Worm (Caenorhabditis elegans) whole organism, L1 larva: ENCODE results near the gene cyb-2.1.

Experiments
- C04F5.9 ChIP-seq: sonication (generic microtip); optimal IDR thresholded peaks from 2 replicates; lab custom pipeline; 2016; ENCODE audit warnings: missing genetic modification characterization, missing compliant biosample characterization
- F16B12.6 ChIP-seq: fragments of 150-350 bp; optimal IDR thresholded peaks from 2 replicates; lab custom pipeline; 2014; ENCODE audit warnings: missing biosample characterization, missing genetic modification characterization
- alr-1 ChIP-seq: fragments of 200-800 bp; sonication (Bioruptor generic); optimal IDR thresholded peaks from 2 replicates; lab custom pipeline; 2018; ENCODE audit warnings: borderline replicate concordance, mild to moderate bottlenecking, missing genetic modification characterization, missing compliant biosample characterization
- ama-1 ChIP-seq: fragments of 150-350 bp; optimal IDR thresholded peaks from 2 replicates; lab custom pipeline; 2014
- ceh-8 ChIP-seq: fragments of 200-800 bp; sonication (Bioruptor generic); optimal IDR thresholded peaks from 2 replicates; lab custom pipeline; 2018; ENCODE audit warnings: mild to moderate bottlenecking, missing genetic modification characterization, moderate library complexity, missing compliant biosample characterization
- ceh-88 ChIP-seq: fragments of 200-800 bp; sonication (Bioruptor generic); IDR thresholded peaks from 2 replicates; pipeline ENCODE4 v1.3.6; 2022; ENCODE audit warnings: missing genetic modification characterization, missing compliant biosample characterization
- dsc-1 ChIP-seq: sonication (generic microtip); optimal IDR thresholded peaks from 2 replicates; lab custom pipeline; 2016; ENCODE audit warnings: mild to moderate bottlenecking, missing genetic modification characterization, missing compliant biosample characterization
- efl-1 ChIP-seq, 4 experiments: fragments of 150-350 bp; optimal IDR thresholded peaks in 3 of 4; peaks in 1 of 4; 1 replicate in 1 of 4; 2 replicates in 3 of 4; lab custom pipeline; 2014; ENCODE audit warnings: missing biosample characterization in 2 of 4, missing genetic modification characterization in 2 of 4, missing genetic modification reagents in 2 of 4
- efl-3 ChIP-seq: fragments of 200-800 bp; sonication (Bioruptor generic); optimal IDR thresholded peaks from 2 replicates; lab custom pipeline; 2018; ENCODE audit warnings: mild to moderate bottlenecking, missing genetic modification characterization, missing compliant biosample characterization
- egl-13 ChIP-seq: sonication (generic microtip); optimal IDR thresholded peaks from 2 replicates; lab custom pipeline; 2016; ENCODE audit warnings: missing genotype, missing genetic modification reagents, missing genetic modification characterization, missing compliant biosample characterization
- egl-27 ChIP-seq, 2 experiments: fragments of 150-350 bp in 1 of 2; sonication (generic microtip); optimal IDR thresholded peaks; 3 replicates each; lab custom pipeline; 2017 to 2018; ENCODE audit warnings: missing biosample characterization in 2 of 2, missing genetic modification characterization in 2 of 2, missing genetic modification reagents in 2 of 2
- elt-2 ChIP-seq: sonication (generic microtip); optimal IDR thresholded peaks from 2 replicates; lab custom pipeline; 2016; ENCODE audit warnings: missing genetic modification characterization, mild to moderate bottlenecking, inconsistent platforms, missing compliant biosample characterization, missing genetic modification reagents
- elt-3 ChIP-seq, 6 experiments: fragments of 150-350 bp in 1 of 6; sonication (generic microtip); optimal IDR thresholded peaks; 2 replicates each; lab custom pipeline; 2017 to 2018; ENCODE audit warnings: missing biosample characterization in 6 of 6, missing genetic modification characterization in 6 of 6, inconsistent platforms in 1 of 6
- ets-5 ChIP-seq: fragments of 200-800 bp; sonication (Bioruptor generic); IDR thresholded peaks from 2 replicates; pipeline ENCODE4 v1.3.6; 2022; ENCODE audit warnings: missing genetic modification characterization, missing compliant biosample characterization
- fkh-10 ChIP-seq: sonication (generic microtip); optimal IDR thresholded peaks from 2 replicates; lab custom pipeline; 2017; ENCODE audit warnings: missing biosample characterization, missing genetic modification reagents, missing genetic modification characterization
- fkh-4 ChIP-seq: sonication (generic microtip); optimal IDR thresholded peaks from 2 replicates; lab custom pipeline; 2016; ENCODE audit warnings: missing compliant biosample characterization, missing genetic modification characterization, borderline replicate concordance
- fkh-8 ChIP-seq: sonication (generic microtip); optimal IDR thresholded peaks from 2 replicates; lab custom pipeline; 2016; ENCODE audit warnings: mild to moderate bottlenecking, missing genetic modification characterization, missing compliant biosample characterization
- isw-1 ChIP-seq: fragments of 200-800 bp; sonication (Bioruptor generic); IDR thresholded peaks from 2 replicates; pipeline ENCODE4 v1.3.6; 2022; ENCODE audit warnings: missing genetic modification characterization, missing compliant biosample characterization
- lin-13 ChIP-seq: fragments of 150-350 bp; optimal IDR thresholded peaks from 2 replicates; lab custom pipeline; 2014; ENCODE audit warnings: missing biosample characterization, missing genetic modification reagents, missing genetic modification characterization
- lin-14 ChIP-seq: fragments of 200-800 bp; sonication (Bioruptor generic); optimal IDR thresholded peaks from 2 replicates; lab custom pipeline; 2018; ENCODE audit warnings: mild to moderate bottlenecking, missing genetic modification characterization, moderate library complexity, missing compliant biosample characterization
- lin-15B ChIP-seq: fragments of 150-350 bp; sonication (generic microtip); optimal IDR thresholded peaks from 3 replicates; lab custom pipeline; 2014; ENCODE audit warnings: missing biosample characterization, missing genetic modification characterization
- lin-35 ChIP-seq, 2 experiments: fragments of 150-350 bp; optimal IDR thresholded peaks; 2 replicates each; lab custom pipeline; 2014; ENCODE audit warnings: missing biosample characterization in 2 of 2, missing genetic modification characterization in 2 of 2, missing genetic modification reagents in 2 of 2
- lin-39 ChIP-seq: fragments of 150-350 bp; optimal IDR thresholded peaks from 2 replicates; lab custom pipeline; 2014; ENCODE audit warnings: missing biosample characterization, missing genetic modification reagents, missing genetic modification characterization
- lsy-2 ChIP-seq, 2 experiments: fragments of 150-350 bp; optimal IDR thresholded peaks; 2 replicates each; lab custom pipeline; 2014; ENCODE audit warnings: missing biosample characterization in 2 of 2, missing genetic modification characterization in 2 of 2
- mdl-1 ChIP-seq, 2 experiments: fragments of 150-350 bp; optimal IDR thresholded peaks; 2 replicates each; lab custom pipeline; 2014 to 2017; ENCODE audit warnings: missing biosample characterization in 2 of 2, missing genetic modification characterization in 2 of 2, inconsistent platforms in 1 of 2
- nhr-20 ChIP-seq: sonication (generic microtip); optimal IDR thresholded peaks from 2 replicates; lab custom pipeline; 2016; ENCODE audit warnings: mild to moderate bottlenecking, missing genetic modification characterization, missing compliant biosample characterization
- nhr-237 ChIP-seq: fragments of 150-350 bp; optimal IDR thresholded peaks from 2 replicates; lab custom pipeline; 2014; ENCODE audit warnings: missing biosample characterization, missing genetic modification characterization
- nhr-47 ChIP-seq: sonication (generic microtip); optimal IDR thresholded peaks from 2 replicates; lab custom pipeline; 2016; ENCODE audit warnings: mild to moderate bottlenecking, missing genetic modification characterization, moderate library complexity, missing compliant biosample characterization
- nhr-71 ChIP-seq: sonication (generic microtip); optimal IDR thresholded peaks from 2 replicates; lab custom pipeline; 2016; ENCODE audit warnings: mild to moderate bottlenecking, missing genetic modification characterization, moderate library complexity, missing compliant biosample characterization
- nhr-76 ChIP-seq: sonication (generic microtip); optimal IDR thresholded peaks from 2 replicates; lab custom pipeline; 2017; ENCODE audit warnings: missing biosample characterization, missing genetic modification characterization
- nhr-77 ChIP-seq: fragments of 150-350 bp; optimal IDR thresholded peaks from 2 replicates; lab custom pipeline; 2014; ENCODE audit warnings: missing biosample characterization, missing genetic modification characterization
- pax-3 ChIP-seq: fragments of 200-800 bp; sonication (Bioruptor generic); optimal IDR thresholded peaks from 2 replicates; lab custom pipeline; 2018; ENCODE audit warnings: mild to moderate bottlenecking, missing genetic modification characterization, moderate library complexity, missing compliant biosample characterization
- rnt-1 ChIP-seq: sonication (generic microtip); optimal IDR thresholded peaks from 2 replicates; lab custom pipeline; 2016; ENCODE audit warnings: mild to moderate bottlenecking, missing genetic modification characterization, moderate library complexity, missing compliant biosample characterization
- snpc-4 ChIP-seq: fragments of 150-350 bp; optimal IDR thresholded peaks from 2 replicates; lab custom pipeline; 2014; ENCODE audit warnings: missing biosample characterization, missing genetic modification characterization
- snu-23 ChIP-seq: sonication (generic microtip); optimal IDR thresholded peaks from 2 replicates; lab custom pipeline; 2016; ENCODE audit warnings: missing genetic modification characterization, missing compliant biosample characterization
- sox-4 ChIP-seq: sonication (generic microtip); optimal IDR thresholded peaks from 2 replicates; lab custom pipeline; 2016; ENCODE audit warnings: missing genetic modification characterization, missing compliant biosample characterization
- sptf-1 ChIP-seq: fragments of 150-350 bp; optimal IDR thresholded peaks from 2 replicates; lab custom pipeline; 2014; ENCODE audit warnings: missing biosample characterization, missing genetic modification characterization
- sup-37 ChIP-seq: fragments of 200-800 bp; sonication (Bioruptor generic); optimal IDR thresholded peaks from 2 replicates; lab custom pipeline; 2018; ENCODE audit warnings: mild to moderate bottlenecking, missing genetic modification characterization, missing compliant biosample characterization
- swsn-7 ChIP-seq: sonication (generic microtip); optimal IDR thresholded peaks from 2 replicates; lab custom pipeline; 2016; ENCODE audit warnings: missing genetic modification characterization, missing compliant biosample characterization
- tbx-2 ChIP-seq: sonication (generic microtip); optimal IDR thresholded peaks from 2 replicates; lab custom pipeline; 2016; ENCODE audit warnings: missing genetic modification characterization, missing compliant biosample characterization
- tlp-1 ChIP-seq: fragments of 150-350 bp; optimal IDR thresholded peaks from 2 replicates; lab custom pipeline; 2014; ENCODE audit warnings: missing biosample characterization, missing genetic modification characterization
- unc-130 ChIP-seq: fragments of 150-350 bp; optimal IDR thresholded peaks from 2 replicates; lab custom pipeline; 2017; ENCODE audit warnings: missing biosample characterization, missing genetic modification characterization, inconsistent platforms
- unc-30 ChIP-seq: sonication (generic microtip); optimal IDR thresholded peaks from 2 replicates; lab custom pipeline; 2017; ENCODE audit warnings: missing biosample characterization, missing genetic modification characterization
- unc-62 ChIP-seq: fragments of 150-350 bp; optimal IDR thresholded peaks from 2 replicates; lab custom pipeline; 2014; ENCODE audit warnings: missing biosample characterization, missing genetic modification reagents, missing genetic modification characterization
- unc-86 ChIP-seq: sonication (generic microtip); optimal IDR thresholded peaks from 2 replicates; lab custom pipeline; 2016; ENCODE audit warnings: missing genetic modification characterization, missing compliant biosample characterization
- unc-98 ChIP-seq: fragments of 200-800 bp; sonication (Bioruptor generic); IDR thresholded peaks from 2 replicates; pipeline ENCODE4 v1.3.6; 2022; ENCODE audit warnings: missing genetic modification characterization, missing compliant biosample characterization
- vab-15 ChIP-seq: sonication (generic microtip); optimal IDR thresholded peaks from 2 replicates; lab custom pipeline; 2017; ENCODE audit warnings: missing genotype, mild to moderate bottlenecking, missing genetic modification characterization, missing compliant biosample characterization
- zip-4 ChIP-seq: fragments of 200-800 bp; sonication (Bioruptor generic); optimal IDR thresholded peaks from 2 replicates; lab custom pipeline; 2018; ENCODE audit warnings: mild to moderate bottlenecking, missing genetic modification characterization, moderate library complexity, missing compliant biosample characterization

Gene cyb-2.1

ce11 chrIV:11026648-11027047 lies 40.9 kb downstream of the cyb-2.1 start (continued):
- TF ChIP-seq unc-86 (tag; lab: Kevin White, UChicago) (no peak), lin-35 (GFP tag; optimal IDR thresholded peaks at IDR 0.05; lab: Kevin White, UChicago) (peak; percentile 35 to 61), zip-4 (GFP tag; lab: Kevin White, UChicago) (no peak), egl-13 (tag; lab: Kevin White, UChicago) (peak; percentile 10), unc-62 (GFP tag; lab: Kevin White, UChicago) (no peak), unc-98 (no peak), nhr-71 (tag; lab: Kevin White, UChicago) (peak; percentile 65), efl-1 (optimal IDR thresholded peaks at IDR 0.05; lab: Kevin White, UChicago) (peak in 1 of 2 experiments; percentile 26), efl-1 (GFP tag; optimal IDR thresholded peaks at IDR 0.05 in 1 of 2; lab: Kevin White, UChicago) (peak in 1 of 2 experiments; percentile 45), nhr-77 (tag; lab: Kevin White, UChicago) (no peak), sup-37 (GFP tag; lab: Kevin White, UChicago) (no peak), swsn-7 (tag; lab: Kevin White, UChicago) (peak; percentile 66), elt-3 (tag; optimal IDR thresholded peaks at IDR 0.05; lab: Kevin White, UChicago) (no peak), ets-5 (no peak), ceh-8 (GFP tag; lab: Kevin White, UChicago) (no peak), lin-14 (peak; percentile 51), fkh-10 (no peak), nhr-76 (tag; lab: Kevin White, UChicago) (no peak), alr-1 (no peak), sptf-1 (tag; lab: Kevin White, UChicago) (no peak), dsc-1 (tag; lab: Kevin White, UChicago) (peak; percentile 38), unc-130 (no peak), tbx-2 (tag; lab: Kevin White, UChicago) (no peak), nhr-237 (tag; lab: Kevin White, UChicago) (no peak), rnt-1 (tag; lab: Kevin White, UChicago) (peak; percentile 32), lsy-2 (tag; optimal IDR thresholded peaks at IDR 0.05; lab: Kevin White, UChicago) (peak; percentile 59 to 69), tlp-1 (tag; lab: Kevin White, UChicago) (no peak), fkh-8 (tag; lab: Kevin White, UChicago) (peak; percentile 49), snpc-4 (tag; lab: Kevin White, UChicago) (no peak), ama-1 (lab: Kevin White, UChicago) (no peak), lin-13 (peak; percentile 60), lin-39 (tag; lab: Kevin White, UChicago) (no peak), isw-1 (GFP tag; lab: Robert Waterston, UW) (0 out of 2 replicates have a peak, but pooled peaks have one; percentile 9), fkh-4 (tag; lab: Kevin White, UChicago) (peak; percentile 14), nhr-47 (tag; lab: Kevin White, UChicago) (peak; percentile 50), elt-2 (no peak), efl-3 (GFP tag; lab: Kevin White, UChicago) (no peak), mdl-1 (tag; optimal IDR thresholded peaks at IDR 0.05; lab: Kevin White, UChicago) (no peak), sox-4 (tag; lab: Kevin White, UChicago) (no peak), snu-23 (peak; percentile 66), lin-15B (tag; lab: Kevin White, UChicago) (peak; percentile 6), C04F5.9 (tag; lab: Kevin White, UChicago) (no peak), nhr-20 (tag; lab: Kevin White, UChicago) (peak; percentile 67), egl-27 (tag; optimal IDR thresholded peaks at IDR 0.05; lab: Kevin White, UChicago) (no peak), F16B12.6 (tag; lab: Kevin White, UChicago) (peak; percentile 80), unc-30 (tag; lab: Kevin White, UChicago) (no peak), vab-15 (tag; lab: Kevin White, UChicago) (no peak), ceh-88 (GFP tag; lab: Robert Waterston, UW) (no peak), pax-3 (tag; lab: Kevin White, UChicago) (peak; percentile 1)
- TF ChIP-seq, all 84 proteins: peak for 26
